Worm (Caenorhabditis elegans): Measurements from ENCODE around the gene frpr-15.

The frpr-15 gene

ce11 chrV:12696790-12697189, 16.9 kb downstream of the frpr-15 start:
- TF ChIP-seq ces-1 (GFP tag; optimal IDR thresholded peaks at IDR 0.05) (no peak), spr-1 (tag; optimal IDR thresholded peaks at IDR 0.05) (no peak), T26A8.4 (GFP tag; IDR thresholded peaks at IDR 0.05) (no peak), daf-16 (GFP tag; optimal IDR thresholded peaks at IDR 0.05) (no peak), daf-16 (tag; optimal IDR thresholded peaks at IDR 0.05) (no peak), F44E2.7 (GFP tag; IDR thresholded peaks at IDR 0.05) (no peak), Y5F2A.4 (GFP tag; optimal IDR thresholded peaks at IDR 0.05) (no peak), ama-1 (optimal IDR thresholded peaks at IDR 0.05) (no peak), nhr-111 (GFP tag; optimal IDR thresholded peaks at IDR 0.05) (no peak), lin-29 (GFP tag; IDR thresholded peaks at IDR 0.05) (no peak), hlh-11 (tag; optimal IDR thresholded peaks at IDR 0.05) (no peak), tag-97 (GFP tag; IDR thresholded peaks at IDR 0.05) (no peak), ceh-44 (GFP tag; IDR thresholded peaks at IDR 0.05) (no peak), Y75B8A.6 (GFP tag; IDR thresholded peaks at IDR 0.05) (no peak), jun-1 (tag; optimal IDR thresholded peaks at IDR 0.05) (no peak), nhr-76 (tag; optimal IDR thresholded peaks at IDR 0.05) (no peak)

ce11 chrV:12697364-12697901, 17.5 kb downstream of the frpr-15 start, which contains the start of gene istr-1:
Gene istr-1 (plus strand): TSS chrV:12697858.
- TF ChIP-seq nhr-11 (tag; optimal IDR thresholded peaks at IDR 0.05) (peak; percentile 52), fkh-10 (GFP tag; optimal IDR thresholded peaks at IDR 0.05) (no peak), fos-1 (tag; optimal IDR thresholded peaks at IDR 0.05) (no peak), egl-27 (tag; optimal IDR thresholded peaks at IDR 0.05) (no peak), lsy-2 (tag; optimal IDR thresholded peaks at IDR 0.05) (peak in 1 of 2 experiments; percentile 47), dmd-9 (GFP tag; IDR thresholded peaks at IDR 0.05) (no peak), mes-2 (tag; optimal IDR thresholded peaks at IDR 0.05; ENCODE audit: poor library complexity, severe bottlenecking) (no peak), lin-29 (GFP tag; IDR thresholded peaks at IDR 0.05) (no peak), mxl-3 (GFP tag; optimal IDR thresholded peaks at IDR 0.05) (no peak), tag-97 (GFP tag; IDR thresholded peaks at IDR 0.05) (no peak), unc-62 (GFP tag; optimal IDR thresholded peaks at IDR 0.05 in 1 of 2) (no peak), unc-62 (tag; optimal IDR thresholded peaks at IDR 0.05) (no peak), attf-4 (tag; optimal IDR thresholded peaks at IDR 0.05) (no peak), lir-3 (tag; optimal IDR thresholded peaks at IDR 0.05) (no peak), pqm-1 (tag; optimal IDR thresholded peaks at IDR 0.05) (no peak), nhr-25 (tag; optimal IDR thresholded peaks at IDR 0.05; ENCODE audit: borderline replicate concordance, insufficient read depth) (no peak), ctbp-1 (GFP tag; IDR thresholded peaks at IDR 0.05) (no peak), ces-1 (GFP tag; optimal IDR thresholded peaks at IDR 0.05) (no peak), ZK337.2 (GFP tag; IDR thresholded peaks at IDR 0.05) (no peak), dpl-1 (GFP tag; optimal IDR thresholded peaks at IDR 0.05) (no peak), unc-130 (GFP tag; optimal IDR thresholded peaks at IDR 0.05) (no peak), rbr-2 (tag; optimal IDR thresholded peaks at IDR 0.05) (peak; percentile 0), mdl-1 (tag; optimal IDR thresholded peaks at IDR 0.05) (no peak), hlh-30 (tag; optimal IDR thresholded peaks at IDR 0.05; ENCODE audit: insufficient read depth) (peak; percentile 74), nhr-102 (tag; optimal IDR thresholded peaks at IDR 0.05) (no peak), spr-1 (tag; optimal IDR thresholded peaks at IDR 0.05) (no peak), mxl-2 (GFP tag; conservative IDR thresholded peaks at IDR 0.05) (no peak), nhr-76 (tag; optimal IDR thresholded peaks at IDR 0.05) (no peak), zfp-2 (tag; optimal IDR thresholded peaks at IDR 0.05) (no peak), T26A8.4 (GFP tag; IDR thresholded peaks at IDR 0.05) (no peak), ceh-62 (tag; optimal IDR thresholded peaks at IDR 0.05) (no peak), php-3 (GFP tag; IDR thresholded peaks at IDR 0.05) (no peak), duxl-1 (tag; optimal IDR thresholded peaks at IDR 0.05; ENCODE audit: poor library complexity) (no peak), zip-11 (GFP tag; IDR thresholded peaks at IDR 0.05) (no peak), unc-39 (tag; optimal IDR thresholded peaks at IDR 0.05) (no peak), mdt-29 (GFP tag; IDR thresholded peaks at IDR 0.05) (no peak), ama-1 (optimal IDR thresholded peaks at IDR 0.05) (no peak), nhr-6 (tag; optimal IDR thresholded peaks at IDR 0.05) (peak; percentile 30), daf-16 (GFP tag; optimal IDR thresholded peaks at IDR 0.05) (no peak), daf-16 (tag; optimal IDR thresholded peaks at IDR 0.05) (peak; percentile 39), ceh-82 (tag; optimal IDR thresholded peaks at IDR 0.05) (no peak), lin-15B (tag; optimal IDR thresholded peaks at IDR 0.05) (no peak), ceh-28 (tag; optimal IDR thresholded peaks at IDR 0.05) (no peak)
